Fruit fly (Drosophila melanogaster) whole organism, prepupa: ENCODE measurements around the gene CG3348.

Experiments
- CG10631 ChIP-seq: fragments of 200-800 bp; sonication (Bioruptor generic); optimal IDR thresholded peaks from 2 replicates; lab custom pipeline; 2016; ENCODE audit warnings: missing biosample characterization, missing genetic modification characterization
- CG10669 ChIP-seq: fragments of 200-800 bp; sonication (Bioruptor generic); optimal IDR thresholded peaks from 3 replicates; lab custom pipeline; 2018; ENCODE audit warnings: missing biosample characterization, mild to moderate bottlenecking, missing genetic modification characterization, moderate library complexity
- CG11294 ChIP-seq: fragments of 200-800 bp; sonication (Bioruptor generic); IDR thresholded peaks from 2 replicates; pipeline ENCODE4 v1.3.6; 2022; ENCODE audit warnings: missing biosample characterization, missing genetic modification characterization
- CG11762 ChIP-seq: fragments of 200-800 bp; sonication (Bioruptor generic); optimal IDR thresholded peaks from 3 replicates; lab custom pipeline; 2016; ENCODE audit warnings: missing biosample characterization, missing genetic modification characterization; ENCODE audit not compliant: insufficient read depth
- CG11902 ChIP-seq: fragments of 200-800 bp; sonication (Bioruptor generic); optimal IDR thresholded peaks from 3 replicates; lab custom pipeline; 2016; ENCODE audit warnings: missing biosample characterization, missing genetic modification characterization
- CG15336 ChIP-seq: fragments of 200-800 bp; sonication (Bioruptor generic); IDR thresholded peaks from 2 replicates; pipeline ENCODE4 v1.3.6; 2022; ENCODE audit warnings: missing biosample characterization, missing genetic modification characterization
- CG1621 ChIP-seq: fragments of 200-800 bp; sonication (Bioruptor generic); optimal IDR thresholded peaks from 3 replicates; lab custom pipeline; 2018; ENCODE audit warnings: missing biosample characterization, mild to moderate bottlenecking, missing genetic modification characterization
- CG31627 ChIP-seq: fragments of 200-800 bp; sonication (Bioruptor generic); optimal IDR thresholded peaks from 3 replicates; lab custom pipeline; 2016; ENCODE audit warnings: missing biosample characterization, missing genetic modification characterization
- CG34406 ChIP-seq: fragments of 200-800 bp; sonication (Bioruptor generic); optimal IDR thresholded peaks from 3 replicates; lab custom pipeline; 2016; ENCODE audit warnings: missing biosample characterization, missing genetic modification characterization
- CG3919 ChIP-seq: fragments of 200-800 bp; sonication (Bioruptor generic); optimal IDR thresholded peaks from 3 replicates; lab custom pipeline; 2016; ENCODE audit warnings: missing biosample characterization, missing genetic modification characterization
- CG4318 ChIP-seq: fragments of 200-800 bp; sonication (Bioruptor generic); optimal IDR thresholded peaks from 3 replicates; lab custom pipeline; 2017; ENCODE audit warnings: missing biosample characterization, mild to moderate bottlenecking, missing genetic modification characterization
- CG6276 ChIP-seq: fragments of 200-800 bp; sonication (Bioruptor generic); optimal IDR thresholded peaks from 2 replicates; lab custom pipeline; 2017; ENCODE audit warnings: missing biosample characterization, mild to moderate bottlenecking, missing genetic modification characterization
- CG6792 ChIP-seq: fragments of 200-800 bp; sonication (Bioruptor generic); optimal IDR thresholded peaks from 3 replicates; lab custom pipeline; 2016; ENCODE audit warnings: missing biosample characterization, missing genetic modification characterization
- CG6808 ChIP-seq: fragments of 200-800 bp; sonication (Bioruptor generic); optimal IDR thresholded peaks from 3 replicates; lab custom pipeline; 2017; ENCODE audit warnings: missing biosample characterization, missing genetic modification characterization, mild to moderate bottlenecking, moderate library complexity, missing genetic modification reagents
- CG6854 ChIP-seq: fragments of 200-800 bp; sonication (Bioruptor generic); optimal IDR thresholded peaks from 2 replicates; lab custom pipeline; 2017; ENCODE audit warnings: missing biosample characterization, mild to moderate bottlenecking, missing genetic modification characterization
- CG7368 ChIP-seq: fragments of 200-800 bp; sonication (Bioruptor generic); optimal IDR thresholded peaks from 3 replicates; lab custom pipeline; 2016; ENCODE audit warnings: missing biosample characterization, missing genetic modification characterization
- CG8319 ChIP-seq: fragments of 200-800 bp; sonication (Bioruptor generic); optimal IDR thresholded peaks from 3 replicates; lab custom pipeline; 2016; ENCODE audit warnings: missing biosample characterization, missing genetic modification characterization
- CG8632 ChIP-seq: fragments of 200-800 bp; sonication (Bioruptor generic); optimal IDR thresholded peaks from 3 replicates; lab custom pipeline; 2016; ENCODE audit warnings: missing biosample characterization, missing genetic modification characterization
- Eip75B ChIP-seq: fragments of 200-800 bp; sonication (Bioruptor generic); optimal IDR thresholded peaks from 3 replicates; lab custom pipeline; 2016; ENCODE audit warnings: missing biosample characterization, missing genetic modification characterization
- Eip78C ChIP-seq: fragments of 200-800 bp; sonication (Bioruptor generic); peaks from one replicate; lab custom pipeline; 2016; ENCODE audit warnings: missing biosample characterization, missing genetic modification characterization
- Ets21C ChIP-seq: fragments of 200-800 bp; sonication (Bioruptor generic); optimal IDR thresholded peaks from 3 replicates; lab custom pipeline; 2016; ENCODE audit warnings: missing biosample characterization, missing genetic modification characterization
- Ets96B ChIP-seq: fragments of 200-800 bp; optimal IDR thresholded peaks from 2 replicates; lab custom pipeline; 2019; ENCODE audit warnings: missing biosample characterization, mild to moderate bottlenecking, missing genetic modification characterization, moderate library complexity
- Hr38 ChIP-seq: sonication (Bioruptor generic); optimal IDR thresholded peaks from 2 replicates; lab custom pipeline; 2016; ENCODE audit warnings: missing biosample characterization, missing genetic modification characterization
- Hr39 ChIP-seq: fragments of 200-800 bp; sonication (Bioruptor generic); optimal IDR thresholded peaks from 2 replicates; lab custom pipeline; 2016; ENCODE audit warnings: missing biosample characterization, missing genetic modification characterization
- Hr4 ChIP-seq: fragments of 200-800 bp; sonication (Bioruptor generic); optimal IDR thresholded peaks from 3 replicates; lab custom pipeline; 2016; ENCODE audit warnings: missing biosample characterization, missing genetic modification characterization
- OdsH ChIP-seq: fragments of 200-800 bp; sonication (Bioruptor generic); optimal IDR thresholded peaks from 3 replicates; lab custom pipeline; 2016; ENCODE audit warnings: missing biosample characterization, missing genetic modification characterization
- Smox ChIP-seq: fragments of 200-800 bp; sonication (Bioruptor generic); optimal IDR thresholded peaks from 3 replicates; lab custom pipeline; 2016; ENCODE audit warnings: missing biosample characterization, missing genetic modification characterization
- Sox102F ChIP-seq: fragments of 200-800 bp; sonication (Bioruptor generic); optimal IDR thresholded peaks from 2 replicates; lab custom pipeline; 2016; ENCODE audit warnings: missing biosample characterization, mild to moderate bottlenecking, missing genetic modification characterization
- Sox15 ChIP-seq: fragments of 200-800 bp; sonication (Bioruptor generic); optimal IDR thresholded peaks from 3 replicates; lab custom pipeline; 2016; ENCODE audit warnings: missing biosample characterization, missing genetic modification characterization
- cyc ChIP-seq: fragments of 200-800 bp; sonication (Bioruptor generic); optimal IDR thresholded peaks from 3 replicates; lab custom pipeline; 2016; ENCODE audit warnings: missing biosample characterization, missing genetic modification characterization
- dac ChIP-seq: fragments of 200-800 bp; sonication (Bioruptor generic); optimal IDR thresholded peaks from 2 replicates; lab custom pipeline; 2017; ENCODE audit warnings: missing biosample characterization, mild to moderate bottlenecking, missing genetic modification characterization
- dsx ChIP-seq: fragments of 200-800 bp; optimal IDR thresholded peaks from 3 replicates; lab custom pipeline; 2019; ENCODE audit warnings: missing biosample characterization, mild to moderate bottlenecking, missing genetic modification characterization, moderate library complexity; ENCODE audit not compliant: poor library complexity, severe bottlenecking
- eg ChIP-seq: fragments of 200-800 bp; sonication (Bioruptor generic); IDR thresholded peaks from 3 replicates; pipeline ENCODE4 v1.3.6; 2022; ENCODE audit warnings: missing biosample characterization, missing genetic modification characterization
- esn ChIP-seq: fragments of 200-800 bp; sonication (Bioruptor generic); optimal IDR thresholded peaks from 2 replicates; lab custom pipeline; 2016; ENCODE audit warnings: missing biosample characterization, mild to moderate bottlenecking, missing genetic modification characterization, moderate library complexity
- fd59A ChIP-seq: fragments of 200-800 bp; sonication (Bioruptor generic); optimal IDR thresholded peaks from 2 replicates; lab custom pipeline; 2017; ENCODE audit warnings: missing biosample characterization, mild to moderate bottlenecking, missing genetic modification characterization, missing genetic modification reagents
- fd85E ChIP-seq: fragments of 200-800 bp; sonication (Bioruptor generic); optimal IDR thresholded peaks from 3 replicates; lab custom pipeline; 2016; ENCODE audit warnings: missing biosample characterization, missing genetic modification characterization
- fkh ChIP-seq: fragments of 200-800 bp; sonication (Bioruptor generic); optimal IDR thresholded peaks from 3 replicates; lab custom pipeline; 2017; ENCODE audit warnings: missing biosample characterization, mild to moderate bottlenecking, missing genetic modification characterization, moderate library complexity
- lz ChIP-seq: fragments of 200-800 bp; sonication (Bioruptor generic); optimal IDR thresholded peaks from 3 replicates; lab custom pipeline; 2016; ENCODE audit warnings: missing biosample characterization, missing genetic modification characterization
- net ChIP-seq: fragments of 200-800 bp; sonication (Bioruptor generic); optimal IDR thresholded peaks from 3 replicates; lab custom pipeline; 2016; ENCODE audit warnings: missing biosample characterization, missing genetic modification characterization
- salr ChIP-seq, 2 experiments: fragments of 200-800 bp; sonication (Bioruptor generic); optimal IDR thresholded peaks; 3 replicates each; lab custom pipeline; 2016 to 2018; ENCODE audit warnings: missing biosample characterization in 2 of 2, missing genetic modification characterization in 2 of 2, mild to moderate bottlenecking in 1 of 2
- spab ChIP-seq: fragments of 200-800 bp; sonication (Bioruptor generic); optimal IDR thresholded peaks from 2 replicates; lab custom pipeline; 2017; ENCODE audit warnings: missing biosample characterization, mild to moderate bottlenecking, missing genetic modification characterization, missing genetic modification reagents
- ss ChIP-seq, 2 experiments: fragments of 200-800 bp; sonication (Bioruptor generic); optimal IDR thresholded peaks; 2 replicates in 1 of 2; 3 replicates in 1 of 2; lab custom pipeline; 2017 to 2018; ENCODE audit warnings: mild to moderate bottlenecking in 2 of 2, missing biosample characterization in 2 of 2, missing genetic modification characterization in 2 of 2, moderate library complexity in 1 of 2
- svp ChIP-seq: fragments of 200-800 bp; sonication (Bioruptor generic); peaks from one replicate; lab custom pipeline; 2016; ENCODE audit warnings: missing biosample characterization, missing genetic modification characterization
- topi ChIP-seq: fragments of 200-800 bp; sonication (Bioruptor generic); optimal IDR thresholded peaks from 3 replicates; lab custom pipeline; 2016; ENCODE audit warnings: missing biosample characterization, missing genetic modification characterization
- vri ChIP-seq: fragments of 200-800 bp; sonication (Bioruptor generic); optimal IDR thresholded peaks from 3 replicates; lab custom pipeline; 2016; ENCODE audit warnings: missing biosample characterization, mild to moderate bottlenecking, missing genetic modification characterization

The CG3348 gene

DNA sequence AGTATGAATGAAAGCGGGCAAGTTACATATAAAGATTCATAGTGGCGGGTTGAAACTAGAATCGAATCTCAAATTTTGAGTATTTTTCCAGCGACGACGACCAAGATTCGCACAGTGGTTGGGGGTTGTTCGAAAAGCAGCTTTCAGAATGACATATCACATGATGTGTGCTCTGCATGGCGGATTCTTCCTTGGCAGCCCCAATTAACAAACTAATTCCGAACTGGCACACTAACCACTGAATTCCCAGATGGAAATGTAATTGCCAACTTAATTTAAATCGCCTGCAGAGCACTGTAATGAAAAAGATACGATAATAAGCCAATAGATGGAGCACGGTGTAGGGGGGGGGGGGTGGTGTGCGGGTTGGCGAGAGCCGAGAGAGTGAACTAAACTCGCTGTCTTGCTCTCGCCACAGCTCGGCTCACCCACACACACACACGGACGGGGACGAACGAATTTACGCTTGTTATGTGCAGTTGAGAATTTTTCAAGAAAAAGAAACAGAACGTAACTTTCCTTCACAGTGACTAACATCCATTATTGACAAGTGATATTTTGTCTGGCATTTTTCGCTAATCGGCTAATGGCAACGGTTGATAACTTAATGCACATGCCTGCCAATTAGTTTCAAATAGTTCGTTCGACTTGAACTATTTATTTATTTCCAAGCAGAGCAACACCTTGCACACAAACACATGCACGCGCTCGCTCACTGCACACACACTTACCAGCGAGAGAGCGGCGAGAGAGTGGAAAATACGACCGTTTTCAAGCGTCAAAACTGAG is 10.8 kb downstream of the CG3348 start (continued):
- peak; percentile 99 for TF ChIP-seq eg
- peak; percentile 97 for TF ChIP-seq CG6276
- peak; percentile 97 for TF ChIP-seq CG15336 (GFP tag; lab: Robert Waterston, UW)
- TF ChIP-seq Hr4 (GFP tag; lab: Kevin White, UChicago): peak; percentile 98
- peak; percentile 94 for TF ChIP-seq CG11762 (GFP tag; lab: Kevin White, UChicago)
- TF ChIP-seq Smox (GFP tag; lab: Kevin White, UChicago): peak; percentile 97
- peak; percentile 98 for TF ChIP-seq CG31627
- peak; percentile 97 for TF ChIP-seq CG10631
- peak; percentile 95 for TF ChIP-seq CG8319
- peak; percentile 98 for TF ChIP-seq net
- peak; percentile 97 for TF ChIP-seq Ets96B
- TF ChIP-seq esn (GFP tag; lab: Kevin White, UChicago): peak; percentile 98
- TF ChIP-seq svp (GFP tag; lab: Kevin White, UChicago): peak; percentile 98
- peak; percentile 95 for TF ChIP-seq vri (GFP tag; lab: Kevin White, UChicago)
- peak; percentile 97 for TF ChIP-seq Ets21C (GFP tag; lab: Kevin White, UChicago)
- TF ChIP-seq CG1621: peak; percentile 99
- TF ChIP-seq Hr38 (GFP tag; lab: Kevin White, UChicago): peak; percentile 62
- peak; percentile 98 for TF ChIP-seq lz (GFP tag; lab: Kevin White, UChicago)
- peak; percentile 99 for TF ChIP-seq CG3919 (GFP tag; lab: Kevin White, UChicago)
- TF ChIP-seq CG34406: peak; percentile 97
- TF ChIP-seq ss (GFP tag; optimal IDR thresholded peaks at IDR 0.05; lab: Kevin White, UChicago): peak; percentile 89 to 94
- TF ChIP-seq CG6854: peak; percentile 90
- TF ChIP-seq CG10669 (GFP tag; lab: Kevin White, UChicago): peak; percentile 98
- peak; percentile 97 for TF ChIP-seq Sox15
- TF ChIP-seq CG4318 (GFP tag; lab: Kevin White, UChicago): peak; percentile 98
- peak; percentile 97 for TF ChIP-seq cyc (GFP tag; lab: Kevin White, UChicago)
- peak; percentile 97 for TF ChIP-seq spab (GFP tag; lab: Kevin White, UChicago)
- TF ChIP-seq Eip78C (GFP tag; lab: Kevin White, UChicago): peak; percentile 99
- peak; percentile 98 for TF ChIP-seq dac (GFP tag; lab: Kevin White, UChicago)
- TF ChIP-seq CG8632 (GFP tag; lab: Kevin White, UChicago): peak; percentile 96
- TF ChIP-seq dsx (GFP tag; lab: Kevin White, UChicago): peak; percentile 91
- peak; percentile 96 for TF ChIP-seq CG11902 (GFP tag; lab: Kevin White, UChicago)
- TF ChIP-seq Hr39 (GFP tag; lab: Kevin White, UChicago): peak; percentile 98
- TF ChIP-seq salr (GFP tag; optimal IDR thresholded peaks at IDR 0.05; lab: Kevin White, UChicago): peak; percentile 96 to 98
- peak; percentile 97 for TF ChIP-seq CG11294 (GFP tag; lab: Robert Waterston, UW)
- TF ChIP-seq fd85E: peak; percentile 96
- TF ChIP-seq Eip75B: peak; percentile 97
- peak; percentile 98 for TF ChIP-seq Sox102F
- peak; percentile 98 for TF ChIP-seq CG7368 (GFP tag; lab: Kevin White, UChicago)
- peak; percentile 98 for TF ChIP-seq topi

DNA sequence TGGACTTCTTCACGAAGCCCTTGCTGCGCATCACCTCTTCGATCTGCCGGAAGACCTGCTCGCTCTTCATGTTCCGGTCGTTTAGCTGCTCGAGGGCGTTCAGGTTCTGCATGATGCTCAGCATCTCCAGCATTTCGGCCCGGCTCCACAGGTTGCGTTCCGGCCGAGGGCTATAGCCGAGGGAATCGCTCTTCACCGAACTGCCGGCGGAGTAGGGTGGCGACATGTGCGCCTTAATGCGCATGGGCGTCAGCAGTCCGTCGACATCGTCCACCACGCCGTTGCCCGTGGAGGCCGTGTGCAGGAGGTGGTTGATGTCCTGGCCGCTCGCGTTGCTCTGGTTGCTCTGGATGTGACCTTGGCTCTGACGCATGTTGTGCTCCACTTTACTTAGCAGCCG is 12.5 kb downstream of the CG3348 start:
- no peak for TF ChIP-seq CG8632 (GFP tag; lab: Kevin White, UChicago)
- TF ChIP-seq CG6808 (GFP tag; lab: Kevin White, UChicago): no peak
- TF ChIP-seq CG11294 (GFP tag; lab: Robert Waterston, UW): no peak
- TF ChIP-seq fd85E: no peak
- TF ChIP-seq fkh (GFP tag; lab: Kevin White, UChicago): no peak
- no peak for TF ChIP-seq OdsH (GFP tag; lab: Kevin White, UChicago)
- TF ChIP-seq CG7368 (GFP tag; lab: Kevin White, UChicago): no peak
- no peak for TF ChIP-seq CG11762 (GFP tag; lab: Kevin White, UChicago)
- TF ChIP-seq CG3919 (GFP tag; lab: Kevin White, UChicago): no peak
- TF ChIP-seq Smox (GFP tag; lab: Kevin White, UChicago): no peak
- TF ChIP-seq Ets21C (GFP tag; lab: Kevin White, UChicago): no peak
- no peak for TF ChIP-seq CG6854
- no peak for TF ChIP-seq dsx (GFP tag; lab: Kevin White, UChicago)
- no peak for TF ChIP-seq CG31627
- no peak for TF ChIP-seq fd59A (GFP tag; lab: Kevin White, UChicago)
- no peak for TF ChIP-seq CG6792 (GFP tag; lab: Kevin White, UChicago)
